Fruit fly (Drosophila melanogaster): Measurements from ENCODE around the gene Mat89Ba.

Gene Mat89Ba

DNA sequence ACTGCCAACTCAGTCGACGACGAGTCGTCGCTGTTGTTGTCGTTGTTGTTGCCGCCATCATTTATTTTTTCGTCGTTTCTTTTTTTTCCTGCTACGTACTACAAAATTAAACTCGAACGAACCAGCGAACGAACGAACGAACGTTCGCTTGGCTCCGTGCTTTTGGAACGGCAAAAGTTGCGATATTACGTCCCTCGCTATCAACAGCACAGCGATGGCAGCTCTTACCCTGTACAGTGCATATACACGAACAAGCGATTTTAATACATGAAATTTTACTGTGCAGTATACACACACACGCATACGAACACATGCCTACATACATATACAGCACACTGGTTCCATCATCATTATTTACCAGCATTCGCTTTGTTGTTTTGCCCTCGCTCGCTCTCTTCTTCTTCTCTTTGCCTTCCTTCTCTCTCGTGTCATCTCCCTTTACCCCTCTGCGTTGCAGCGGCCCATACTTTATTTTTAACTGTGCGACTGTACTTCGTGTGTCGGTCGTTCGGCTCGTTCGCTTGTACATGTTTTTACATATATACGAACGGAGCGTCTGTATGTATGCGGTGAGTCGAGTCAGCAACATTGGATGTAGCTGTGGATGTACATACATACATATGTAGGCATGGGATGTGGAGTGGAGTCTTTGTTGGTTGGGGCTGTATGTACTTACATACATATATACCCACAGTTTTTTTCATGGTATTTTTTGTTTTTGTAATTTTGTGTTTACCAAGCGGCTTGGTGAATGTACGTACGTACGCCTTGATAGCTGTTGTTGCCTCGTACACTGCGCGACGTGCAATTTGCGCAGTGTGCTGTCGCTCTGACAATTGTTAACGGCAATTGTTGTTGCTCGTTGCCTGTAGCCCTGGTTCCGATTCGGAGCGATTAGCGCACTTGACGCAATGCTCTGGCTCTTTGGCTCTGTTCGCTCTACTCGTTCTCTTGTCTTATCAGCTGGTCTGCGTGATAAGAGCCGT, 22.1 kb downstream of the Mat89Ba start (continued):
- TF ChIP-seq Ssrp (tag; optimal IDR thresholded peaks at IDR 0.05) (no peak), CG4617 (GFP tag; optimal IDR thresholded peaks at IDR 0.05; ENCODE audit: borderline replicate concordance) (no peak), Mrtf (GFP tag; IDR thresholded peaks at IDR 0.05) (no peak), ci (GFP tag; IDR thresholded peaks at IDR 0.05) (no peak), CG9215 (GFP tag; IDR thresholded peaks at IDR 0.05) (no peak), CG2116 (GFP tag; optimal IDR thresholded peaks at IDR 0.05) (peak; percentile 91), fd3F (GFP tag; optimal IDR thresholded peaks at IDR 0.05) (peak; percentile 30), dmrt11E (tag; optimal IDR thresholded peaks at IDR 0.05) (no peak), PHDP (tag; optimal IDR thresholded peaks at IDR 0.05) (peak; percentile 24), Kr (GFP tag; optimal IDR thresholded peaks at IDR 0.05) (peak; percentile 68), CG7839 (tag; optimal IDR thresholded peaks at IDR 0.05) (peak; percentile 27), CG13296 (GFP tag; optimal IDR thresholded peaks at IDR 0.05) (peak; percentile 35), CG4854 (GFP tag; optimal IDR thresholded peaks at IDR 0.05) (no peak), Fer1 (GFP tag; optimal IDR thresholded peaks at IDR 0.05) (peak; percentile 61), sima (GFP tag; optimal IDR thresholded peaks at IDR 0.05) (no peak), CG7786 (GFP tag; optimal IDR thresholded peaks at IDR 0.05) (peak; percentile 13), Adf1 (GFP tag; IDR thresholded peaks at IDR 0.05) (no peak), CG11456 (GFP tag; IDR thresholded peaks at IDR 0.05) (no peak), repo (GFP tag; optimal IDR thresholded peaks at IDR 0.05) (no peak), br (optimal IDR thresholded peaks at IDR 0.05) (no peak), Dbx (GFP tag; IDR thresholded peaks at IDR 0.05) (no peak), ewg (GFP tag; optimal IDR thresholded peaks at IDR 0.05) (peak; percentile 15), pita (GFP tag; optimal IDR thresholded peaks at IDR 0.05) (no peak), luna (GFP tag; optimal IDR thresholded peaks at IDR 0.05) (no peak), Med (GFP tag) (peak; percentile 94), Drgx (GFP tag; IDR thresholded peaks at IDR 0.05) (no peak), CG8765 (GFP tag; IDR thresholded peaks at IDR 0.05) (no peak), CG1602 (GFP tag; optimal IDR thresholded peaks at IDR 0.05) (no peak), CG33557 (GFP tag; optimal IDR thresholded peaks at IDR 0.05) (peak; percentile 34), twi (tag; optimal IDR thresholded peaks at IDR 0.05) (peak; percentile 41), cg (GFP tag; optimal IDR thresholded peaks at IDR 0.05) (peak; percentile 98), H15 (GFP tag; IDR thresholded peaks at IDR 0.05) (no peak), CG4820 (GFP tag; optimal IDR thresholded peaks at IDR 0.05) (peak; percentile 45), CG1832 (GFP tag; optimal IDR thresholded peaks at IDR 0.05) (peak; percentile 66), ATbp (GFP tag; optimal IDR thresholded peaks at IDR 0.05) (peak; percentile 34), pfk (GFP tag; optimal IDR thresholded peaks at IDR 0.05) (peak; percentile 63), Jarid2 (GFP tag; optimal IDR thresholded peaks at IDR 0.05) (peak; percentile 22), klu (GFP tag; IDR thresholded peaks at IDR 0.05) (no peak), unc-4 (GFP tag; IDR thresholded peaks at IDR 0.05; ENCODE audit: partially characterized antibody) (no peak), CG13894 (tag; optimal IDR thresholded peaks at IDR 0.05) (peak; percentile 87), ash1 (GFP tag; optimal IDR thresholded peaks at IDR 0.05) (peak; percentile 82), CG15601 (tag; optimal IDR thresholded peaks at IDR 0.05) (peak; percentile 25), lilli (GFP tag; optimal IDR thresholded peaks at IDR 0.05) (peak; percentile 51), bsh (GFP tag; optimal IDR thresholded peaks at IDR 0.05) (peak; percentile 12 to 17), CG11504 (tag; optimal IDR thresholded peaks at IDR 0.05) (peak; percentile 88), CG7271 (tag; optimal IDR thresholded peaks at IDR 0.05) (no peak), Six4 (GFP tag; optimal IDR thresholded peaks at IDR 0.05) (no peak), TFAM (GFP tag; optimal IDR thresholded peaks at IDR 0.05) (no peak), CG34422 (GFP tag; IDR thresholded peaks at IDR 0.05) (no peak)
